Worm (Caenorhabditis elegans) whole organism, L1 larva: ENCODE measurements around the gene T09F3.5.

ENCODE experiments used
- C34B4.2 ChIP-seq: sonication (generic microtip); optimal IDR thresholded peaks from 2 replicates; lab custom pipeline; 2017; ENCODE audit warnings: mild to moderate bottlenecking, missing genetic modification characterization, missing compliant biosample characterization
- Y116A8C.19 ChIP-seq: sonication (generic microtip); optimal IDR thresholded peaks from 2 replicates; lab custom pipeline; 2016; ENCODE audit warnings: missing compliant biosample characterization, missing genetic modification characterization, borderline replicate concordance
- aly-2 ChIP-seq: fragments of 150-350 bp; optimal IDR thresholded peaks from 2 replicates; lab custom pipeline; 2014; ENCODE audit warnings: missing biosample characterization, missing genetic modification characterization
- blmp-1 ChIP-seq: fragments of 150-350 bp; optimal IDR thresholded peaks from 2 replicates; lab custom pipeline; 2014; ENCODE audit warnings: missing biosample characterization, missing genetic modification characterization
- ceh-8 ChIP-seq: fragments of 200-800 bp; sonication (Bioruptor generic); optimal IDR thresholded peaks from 2 replicates; lab custom pipeline; 2018; ENCODE audit warnings: mild to moderate bottlenecking, missing genetic modification characterization, moderate library complexity, missing compliant biosample characterization
- dpl-1 ChIP-seq, 3 experiments: fragments of 150-350 bp in 2 of 3; sonication (generic microtip) in 1 of 3; optimal IDR thresholded peaks; 2 replicates each; lab custom pipeline; 2014 to 2017; ENCODE audit warnings: missing biosample characterization in 3 of 3, missing genetic modification characterization in 3 of 3, missing genetic modification reagents in 3 of 3
- dsc-1 ChIP-seq: sonication (generic microtip); optimal IDR thresholded peaks from 2 replicates; lab custom pipeline; 2016; ENCODE audit warnings: mild to moderate bottlenecking, missing genetic modification characterization, missing compliant biosample characterization
- efl-1 ChIP-seq, 4 experiments: fragments of 150-350 bp; optimal IDR thresholded peaks in 3 of 4; peaks in 1 of 4; 1 replicate in 1 of 4; 2 replicates in 3 of 4; lab custom pipeline; 2014; ENCODE audit warnings: missing biosample characterization in 2 of 4, missing genetic modification characterization in 2 of 4, missing genetic modification reagents in 2 of 4
- elt-2 ChIP-seq: sonication (generic microtip); optimal IDR thresholded peaks from 2 replicates; lab custom pipeline; 2016; ENCODE audit warnings: missing genetic modification characterization, mild to moderate bottlenecking, inconsistent platforms, missing compliant biosample characterization, missing genetic modification reagents
- jun-1 ChIP-seq: fragments of 150-350 bp; optimal IDR thresholded peaks from 2 replicates; lab custom pipeline; 2014; ENCODE audit warnings: missing biosample characterization, missing genetic modification reagents, missing genetic modification characterization
- lin-14 ChIP-seq: fragments of 200-800 bp; sonication (Bioruptor generic); optimal IDR thresholded peaks from 2 replicates; lab custom pipeline; 2018; ENCODE audit warnings: mild to moderate bottlenecking, missing genetic modification characterization, moderate library complexity, missing compliant biosample characterization
- lin-35 ChIP-seq, 2 experiments: fragments of 150-350 bp; optimal IDR thresholded peaks; 2 replicates each; lab custom pipeline; 2014; ENCODE audit warnings: missing biosample characterization in 2 of 2, missing genetic modification characterization in 2 of 2, missing genetic modification reagents in 2 of 2
- lsy-2 ChIP-seq, 2 experiments: fragments of 150-350 bp; optimal IDR thresholded peaks; 2 replicates each; lab custom pipeline; 2014; ENCODE audit warnings: missing biosample characterization in 2 of 2, missing genetic modification characterization in 2 of 2
- mdl-1 ChIP-seq, 2 experiments: fragments of 150-350 bp; optimal IDR thresholded peaks; 2 replicates each; lab custom pipeline; 2014 to 2017; ENCODE audit warnings: missing biosample characterization in 2 of 2, missing genetic modification characterization in 2 of 2, inconsistent platforms in 1 of 2
- mep-1 ChIP-seq: fragments of 150-350 bp; optimal IDR thresholded peaks from 2 replicates; lab custom pipeline; 2014; ENCODE audit warnings: missing biosample characterization, missing genetic modification characterization
- nhr-11 ChIP-seq: fragments of 150-350 bp; optimal IDR thresholded peaks from 2 replicates; lab custom pipeline; 2014; ENCODE audit warnings: missing biosample characterization, missing genetic modification characterization
- nhr-12 ChIP-seq: sonication (generic microtip); optimal IDR thresholded peaks from 2 replicates; lab custom pipeline; 2017; ENCODE audit warnings: missing biosample characterization, missing genetic modification characterization
- nhr-19 ChIP-seq: fragments of 200-800 bp; sonication (Bioruptor generic); conservative IDR thresholded peaks from 2 replicates; pipeline ENCODE4 v1.3.6; 2022; ENCODE audit warnings: missing genetic modification characterization, missing compliant biosample characterization
- nhr-28 ChIP-seq: fragments of 150-350 bp; optimal IDR thresholded peaks from 2 replicates; lab custom pipeline; 2014; ENCODE audit warnings: missing biosample characterization, missing genetic modification characterization
- nhr-47 ChIP-seq: sonication (generic microtip); optimal IDR thresholded peaks from 2 replicates; lab custom pipeline; 2016; ENCODE audit warnings: mild to moderate bottlenecking, missing genetic modification characterization, moderate library complexity, missing compliant biosample characterization
- nhr-71 ChIP-seq: sonication (generic microtip); optimal IDR thresholded peaks from 2 replicates; lab custom pipeline; 2016; ENCODE audit warnings: mild to moderate bottlenecking, missing genetic modification characterization, moderate library complexity, missing compliant biosample characterization
- nhr-85 ChIP-seq: sonication (generic microtip); peaks from one replicate; lab custom pipeline; 2016; ENCODE audit warnings: missing genetic modification characterization, inconsistent platforms, missing compliant biosample characterization
- rnt-1 ChIP-seq: sonication (generic microtip); optimal IDR thresholded peaks from 2 replicates; lab custom pipeline; 2016; ENCODE audit warnings: mild to moderate bottlenecking, missing genetic modification characterization, moderate library complexity, missing compliant biosample characterization
- skn-1 ChIP-seq: fragments of 150-350 bp; optimal IDR thresholded peaks from 2 replicates; lab custom pipeline; 2014; ENCODE audit warnings: missing biosample characterization, missing genetic modification characterization
- snu-23 ChIP-seq: sonication (generic microtip); optimal IDR thresholded peaks from 2 replicates; lab custom pipeline; 2016; ENCODE audit warnings: missing genetic modification characterization, missing compliant biosample characterization
- sox-4 ChIP-seq: sonication (generic microtip); optimal IDR thresholded peaks from 2 replicates; lab custom pipeline; 2016; ENCODE audit warnings: missing genetic modification characterization, missing compliant biosample characterization
- sup-37 ChIP-seq: fragments of 200-800 bp; sonication (Bioruptor generic); optimal IDR thresholded peaks from 2 replicates; lab custom pipeline; 2018; ENCODE audit warnings: mild to moderate bottlenecking, missing genetic modification characterization, missing compliant biosample characterization
- swsn-7 ChIP-seq: sonication (generic microtip); optimal IDR thresholded peaks from 2 replicates; lab custom pipeline; 2016; ENCODE audit warnings: missing genetic modification characterization, missing compliant biosample characterization
- tbx-2 ChIP-seq: sonication (generic microtip); optimal IDR thresholded peaks from 2 replicates; lab custom pipeline; 2016; ENCODE audit warnings: missing genetic modification characterization, missing compliant biosample characterization
- ztf-11 ChIP-seq, 2 experiments: sonication (generic microtip); optimal IDR thresholded peaks; 2 replicates each; lab custom pipeline; 2016 to 2017; ENCODE audit warnings: missing genetic modification characterization in 2 of 2, missing biosample characterization in 1 of 2, missing compliant biosample characterization in 1 of 2

Gene T09F3.5

ce11 chrII:10369547-10370028 lies 27.1 kb upstream of the T09F3.5 start, which contains the start of gene ceh-58:
Gene ceh-58, minus strand, starts transcription at chrII:10369597.
- TF ChIP-seq nhr-28 (tag; lab: Kevin White, UChicago) (no peak), nhr-85 (tag; lab: Kevin White, UChicago) (peak; percentile 61), dsc-1 (tag; lab: Kevin White, UChicago) (no peak), lin-14 (GFP tag; lab: Kevin White, UChicago) (peak; percentile 33), blmp-1 (tag; lab: Kevin White, UChicago) (peak; percentile 36), ceh-8 (GFP tag; lab: Kevin White, UChicago) (peak; percentile 22), C34B4.2 (tag; lab: Kevin White, UChicago) (no peak), nhr-12 (tag; lab: Kevin White, UChicago) (no peak)

- peak; percentile 11 to 14 for TF ChIP-seq efl-1 (optimal IDR thresholded peaks at IDR 0.05; lab: Kevin White, UChicago)
- TF ChIP-seq efl-1 (GFP tag; optimal IDR thresholded peaks at IDR 0.05 in 1 of 2; lab: Kevin White, UChicago): peak in 1 of 2 experiments; percentile 88
- peak in 1 of 3 experiments; percentile 10 for TF ChIP-seq dpl-1 (GFP tag; optimal IDR thresholded peaks at IDR 0.05; lab: Kevin White, UChicago)
- no peak for TF ChIP-seq mdl-1 (tag; optimal IDR thresholded peaks at IDR 0.05; lab: Kevin White, UChicago)
- no peak for TF ChIP-seq nhr-19 (GFP tag; lab: Robert Waterston, UW)
- peak; percentile 9 for TF ChIP-seq nhr-71 (tag; lab: Kevin White, UChicago)
- peak; percentile 70 for TF ChIP-seq lin-14 (GFP tag; lab: Kevin White, UChicago)
- TF ChIP-seq snu-23: no peak
- TF ChIP-seq nhr-12 (tag; lab: Kevin White, UChicago): no peak
- peak; percentile 40 for TF ChIP-seq mep-1 (tag; lab: Kevin White, UChicago)
- TF ChIP-seq dsc-1 (tag; lab: Kevin White, UChicago): peak; percentile 11
- peak; percentile 34 for TF ChIP-seq rnt-1 (tag; lab: Kevin White, UChicago)
- TF ChIP-seq nhr-11 (tag; lab: Kevin White, UChicago): no peak
- peak; percentile 52 for TF ChIP-seq blmp-1 (tag; lab: Kevin White, UChicago)
- peak in 1 of 2 experiments; percentile 14 for TF ChIP-seq lin-35 (GFP tag; optimal IDR thresholded peaks at IDR 0.05; lab: Kevin White, UChicago)
Observed at ce11 chrII:10370826-10371225, 25.9 kb upstream of the T09F3.5 start.

ce11 chrII:10373016-10373415 lies 23.7 kb upstream of the T09F3.5 start:
- peak; percentile 8 for TF ChIP-seq elt-2
- TF ChIP-seq Y116A8C.19 (tag; lab: Kevin White, UChicago): no peak
- TF ChIP-seq, all 84 proteins: peak for 1

ce11 chrII:10373536-10374169 lies 23.0 kb upstream of the T09F3.5 start:
- TF ChIP-seq aly-2 (tag; lab: Kevin White, UChicago): no peak
- TF ChIP-seq lin-35 (GFP tag; optimal IDR thresholded peaks at IDR 0.05; lab: Kevin White, UChicago): no peak
- no peak for TF ChIP-seq sox-4 (tag; lab: Kevin White, UChicago)
- peak in 1 of 2 experiments; percentile 9 for TF ChIP-seq lsy-2 (tag; optimal IDR thresholded peaks at IDR 0.05; lab: Kevin White, UChicago)
- no peak for TF ChIP-seq tbx-2 (tag; lab: Kevin White, UChicago)
- TF ChIP-seq jun-1 (tag; lab: Kevin White, UChicago): no peak
- peak; percentile 26 for TF ChIP-seq mep-1 (tag; lab: Kevin White, UChicago)
- TF ChIP-seq skn-1 (tag; lab: Kevin White, UChicago): no peak
- peak in 1 of 2 experiments; percentile 15 for TF ChIP-seq ztf-11 (tag; optimal IDR thresholded peaks at IDR 0.05; lab: Kevin White, UChicago)
- TF ChIP-seq snu-23: peak; percentile 10
- no peak for TF ChIP-seq sup-37 (GFP tag; lab: Kevin White, UChicago)
- peak; percentile 38 for TF ChIP-seq ceh-8 (GFP tag; lab: Kevin White, UChicago)
- TF ChIP-seq nhr-47 (tag; lab: Kevin White, UChicago): peak; percentile 13
- peak; percentile 9 for TF ChIP-seq dsc-1 (tag; lab: Kevin White, UChicago)
- TF ChIP-seq swsn-7 (tag; lab: Kevin White, UChicago): peak; percentile 13
- no peak for TF ChIP-seq nhr-12 (tag; lab: Kevin White, UChicago)
- peak; percentile 38 for TF ChIP-seq blmp-1 (tag; lab: Kevin White, UChicago)
- peak; percentile 68 for TF ChIP-seq lin-14 (GFP tag; lab: Kevin White, UChicago)
